Worm (Caenorhabditis elegans): ENCODE data around the gene timm-17B.1.

DNA sequence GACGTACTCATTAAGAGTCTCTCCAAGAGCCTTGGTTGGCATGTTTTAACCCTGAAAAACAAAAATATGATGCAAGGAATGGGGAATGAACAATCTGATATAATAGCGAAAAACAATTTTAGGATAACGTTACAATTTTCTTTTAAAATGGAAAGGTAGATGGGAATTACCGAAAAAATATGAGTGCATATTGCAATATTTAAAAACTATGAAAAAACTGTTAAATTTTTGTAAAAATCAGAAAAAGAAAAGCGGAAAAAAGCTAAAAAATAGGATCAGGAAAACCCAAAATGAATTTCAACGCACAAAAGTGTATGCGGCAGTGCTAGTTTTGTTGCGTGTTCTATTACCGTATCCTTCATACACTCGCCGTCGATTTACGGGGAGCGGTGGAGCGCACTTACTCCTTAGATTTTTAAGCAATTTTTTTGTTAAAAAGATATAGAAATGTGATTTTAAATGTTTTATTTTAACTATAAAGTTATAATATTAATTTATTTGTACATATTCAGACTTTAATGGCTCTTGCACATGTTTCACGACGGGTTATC lies 4.5 kb upstream of the timm-17B.1 start, which contains the start of the genes rpl-20 and Y17G9B.5:
- peak; percentile 98 for TF ChIP-seq elt-2 (tag; optimal IDR thresholded peaks at IDR 0.05)
- peak; percentile 97 for TF ChIP-seq ztf-4 (tag; optimal IDR thresholded peaks at IDR 0.05)
- TF ChIP-seq lsy-12 (tag; optimal IDR thresholded peaks at IDR 0.05) = peak; percentile 100
- TF ChIP-seq ama-1 (optimal IDR thresholded peaks at IDR 0.05) = peak; percentile 91
- TF ChIP-seq nhr-28 (tag; optimal IDR thresholded peaks at IDR 0.05) = peak; percentile 98
- TF ChIP-seq nfya-1 (tag; optimal IDR thresholded peaks at IDR 0.05; ENCODE audit: insufficient read depth) = peak; percentile 100
- TF ChIP-seq zag-1 (tag; optimal IDR thresholded peaks at IDR 0.05) = peak; percentile 87
- peak; percentile 98 for TF ChIP-seq ceh-28 (tag; optimal IDR thresholded peaks at IDR 0.05)
- peak; percentile 98 for TF ChIP-seq snpc-4 (tag; optimal IDR thresholded peaks at IDR 0.05)

All from whole organism, L3 larva.